Worm (Caenorhabditis elegans) whole organism, L3 larva: ENCODE data around the gene Y62H9A.5.

Experiments used
- ceh-28 ChIP-seq: fragments of 150-350 bp; optimal IDR thresholded peaks from 2 replicates; lab custom pipeline; 2014; ENCODE audit warnings: missing biosample characterization, missing genetic modification reagents, missing genetic modification characterization
- ceh-82 ChIP-seq: fragments of 150-350 bp; optimal IDR thresholded peaks from 2 replicates; lab custom pipeline; 2014; ENCODE audit warnings: missing biosample characterization, missing genetic modification characterization
- mdl-1 ChIP-seq: fragments of 150-350 bp; optimal IDR thresholded peaks from 2 replicates; lab custom pipeline; 2014; ENCODE audit warnings: missing biosample characterization, missing genetic modification characterization
- nhr-23 ChIP-seq: fragments of 150-350 bp; optimal IDR thresholded peaks from 2 replicates; lab custom pipeline; 2014; ENCODE audit warnings: missing biosample characterization, missing genetic modification reagents, missing genetic modification characterization

- TF ChIP-seq nhr-23: no peak
- no peak for TF ChIP-seq ceh-82 (tag; lab: Kevin White, UChicago)
- TF ChIP-seq ceh-28 (tag; lab: Kevin White, UChicago): no peak
- TF ChIP-seq mdl-1: no peak
Observed at ce11 chrX:11882800-11883199, at the start of gene Y62H9A.5, which contains the start of gene ule-5.
